Worm (Caenorhabditis elegans) whole organism, L3 larva: ENCODE results near the gene hst-3.2.

Experiments used
- aly-2 ChIP-seq: fragments of 150-350 bp; optimal IDR thresholded peaks from 2 replicates; lab custom pipeline; 2014; ENCODE audit warnings: missing biosample characterization, missing genetic modification characterization
- ama-1 ChIP-seq: fragments of 150-350 bp; optimal IDR thresholded peaks from 2 replicates; lab custom pipeline; 2018
- ceh-16 ChIP-seq: sonication (generic microtip); optimal IDR thresholded peaks from 2 replicates; lab custom pipeline; 2017; ENCODE audit warnings: missing biosample characterization, missing genetic modification characterization
- ceh-82 ChIP-seq: fragments of 150-350 bp; optimal IDR thresholded peaks from 2 replicates; lab custom pipeline; 2014; ENCODE audit warnings: missing biosample characterization, missing genetic modification characterization
- ceh-9 ChIP-seq: sonication (generic microtip); optimal IDR thresholded peaks from 2 replicates; lab custom pipeline; 2018; ENCODE audit warnings: missing biosample characterization, missing genetic modification characterization
- elt-3 ChIP-seq, 3 experiments: fragments of 150-350 bp in 1 of 3; sonication (generic microtip) in 2 of 3; optimal IDR thresholded peaks; 2 replicates in 2 of 3; 4 replicates in 1 of 3; lab custom pipeline; 2014 to 2017; ENCODE audit warnings: missing biosample characterization in 3 of 3, missing genetic modification characterization in 3 of 3
- jun-1 ChIP-seq: fragments of 150-350 bp; optimal IDR thresholded peaks from 2 replicates; lab custom pipeline; 2014; ENCODE audit warnings: missing biosample characterization, missing genetic modification reagents, missing genetic modification characterization
- nhr-11 ChIP-seq: fragments of 150-350 bp; optimal IDR thresholded peaks from 2 replicates; lab custom pipeline; 2014; ENCODE audit warnings: missing biosample characterization, missing genetic modification characterization
- nhr-77 ChIP-seq: fragments of 150-350 bp; optimal IDR thresholded peaks from 2 replicates; lab custom pipeline; 2014; ENCODE audit warnings: missing biosample characterization, missing genetic modification characterization
- pha-4 ChIP-seq: fragments of 150-350 bp; optimal IDR thresholded peaks from 2 replicates; lab custom pipeline; 2014; ENCODE audit warnings: missing biosample characterization, missing genetic modification reagents, missing genetic modification characterization
- snpc-4 ChIP-seq: fragments of 150-350 bp; optimal IDR thresholded peaks from 2 replicates; lab custom pipeline; 2014; ENCODE audit warnings: missing biosample characterization, missing genetic modification characterization
- tbx-2 ChIP-seq: sonication (generic microtip); optimal IDR thresholded peaks from 2 replicates; lab custom pipeline; 2016; ENCODE audit warnings: mild to moderate bottlenecking, missing genetic modification characterization, missing compliant biosample characterization
- ztf-11 ChIP-seq: fragments of 150-350 bp; optimal IDR thresholded peaks from 2 replicates; lab custom pipeline; 2014; ENCODE audit warnings: missing biosample characterization, missing genetic modification characterization

ce11 chrX:2922602-2923203 lies 1.1 kb downstream of the hst-3.2 start:
- no peak for TF ChIP-seq ceh-16 (tag; lab: Kevin White, UChicago)
- no peak for TF ChIP-seq nhr-11 (tag; lab: Kevin White, UChicago)
- no peak for TF ChIP-seq snpc-4 (tag; lab: Kevin White, UChicago)
- no peak for TF ChIP-seq ceh-82 (tag; lab: Kevin White, UChicago)
- no peak for TF ChIP-seq elt-3 (tag; optimal IDR thresholded peaks at IDR 0.05; lab: Kevin White, UChicago)
- TF ChIP-seq ztf-11 (tag; lab: Kevin White, UChicago): no peak
- no peak for TF ChIP-seq tbx-2 (tag; lab: Kevin White, UChicago)
- no peak for TF ChIP-seq pha-4 (tag; lab: Kevin White, UChicago)
- no peak for TF ChIP-seq nhr-77 (tag; lab: Kevin White, UChicago)
- no peak for TF ChIP-seq ama-1 (lab: Kevin White, UChicago)
- TF ChIP-seq jun-1 (tag; lab: Kevin White, UChicago): no peak
- TF ChIP-seq aly-2: no peak
- no peak for TF ChIP-seq ceh-9 (tag; lab: Kevin White, UChicago)
